Worm (Caenorhabditis elegans): ENCODE results near the gene usp-33.

DNA sequence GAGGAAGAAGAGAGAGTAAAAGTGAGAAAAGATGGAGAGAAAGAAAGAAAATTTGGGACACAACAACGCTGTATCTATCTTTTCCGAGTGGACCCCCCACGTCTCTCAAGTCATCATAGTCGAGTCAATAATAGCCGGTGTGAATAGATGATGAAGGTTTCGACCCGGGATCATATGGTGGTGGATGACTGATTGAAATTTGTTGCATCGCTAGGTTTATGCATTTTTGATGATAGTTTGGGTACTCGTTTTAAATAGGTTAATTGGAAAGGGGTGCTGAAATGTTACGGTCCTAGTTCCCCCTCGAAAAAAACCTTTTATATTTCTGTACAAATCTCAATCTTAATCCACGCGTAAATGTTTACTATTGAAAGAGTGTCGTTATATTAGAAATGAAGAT is 35.6 kb upstream of the usp-33 start:
- no peak for TF ChIP-seq tbx-11 (GFP tag; IDR thresholded peaks at IDR 0.05)
- no peak for TF ChIP-seq ama-1 (optimal IDR thresholded peaks at IDR 0.05)
- no peak for TF ChIP-seq F13C5.2 (tag; optimal IDR thresholded peaks at IDR 0.05)
- no peak for TF ChIP-seq tra-4 (tag; optimal IDR thresholded peaks at IDR 0.05)
- TF ChIP-seq flt-1 (GFP tag; IDR thresholded peaks at IDR 0.05) = no peak
- TF ChIP-seq ceh-36 (tag; optimal IDR thresholded peaks at IDR 0.05) = no peak

Data from whole organism, early embryonic.